Worm (Caenorhabditis elegans) whole organism, early embryonic: Measurements from ENCODE around the gene fdgt-2.

Experiments
- sea-1 ChIP-seq: fragments of 200-800 bp; sonication (Bioruptor generic); conservative IDR thresholded peaks from 2 replicates; pipeline ENCODE4 v1.3.6; 2022; ENCODE audit warnings: missing genetic modification characterization, missing compliant biosample characterization
- tra-4 ChIP-seq: sonication (generic microtip); optimal IDR thresholded peaks from 2 replicates; lab custom pipeline; 2017; ENCODE audit warnings: missing genetic modification characterization, missing compliant biosample characterization

DNA sequence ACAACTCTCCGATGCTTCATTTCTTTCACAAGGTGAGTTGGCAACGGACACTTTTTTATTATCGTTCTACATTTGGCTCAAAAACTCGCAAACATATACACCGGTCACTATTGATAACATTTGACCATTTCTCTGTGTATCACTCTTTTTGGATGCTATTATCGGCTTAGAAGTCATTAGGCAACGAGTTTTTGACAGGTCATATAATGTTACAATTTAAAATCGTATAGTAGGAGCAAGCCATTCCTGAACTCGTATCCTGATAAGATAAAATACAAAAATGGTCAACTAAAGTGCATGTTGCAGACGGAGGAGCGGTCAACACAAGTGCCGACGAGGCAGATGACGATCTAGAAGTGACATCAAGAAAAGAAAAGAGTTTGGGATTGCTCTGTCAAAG lies 4.5 kb upstream of the fdgt-2 start:
- TF ChIP-seq sea-1 (GFP tag; lab: Robert Waterston, UW): no peak
- TF ChIP-seq tra-4 (tag; lab: Kevin White, UChicago): no peak
